Fruit fly (Drosophila melanogaster) whole organism, wandering third instar larva: Measurements from ENCODE around the gene Apoltp.

Experiments
- GATAd ChIP-seq: sonication (Bioruptor generic); optimal IDR thresholded peaks from 2 replicates; lab custom pipeline; 2016; ENCODE audit warnings: missing biosample characterization, missing genetic modification characterization
- Hnf4 ChIP-seq: fragments of 200-800 bp; sonication (Bioruptor generic); optimal IDR thresholded peaks from 2 replicates; lab custom pipeline; 2016; ENCODE audit warnings: missing biosample characterization, mild to moderate bottlenecking, missing genetic modification characterization
- dl ChIP-seq, 2 experiments: fragments of 175-275, 200-275 bp in 1 of 2; fragments of 200-275 bp in 1 of 2; sonication (Bioruptor generic); optimal IDR thresholded peaks; lab custom pipeline; 2018; ENCODE audit warnings: mild to moderate bottlenecking in 2 of 2, missing biosample characterization in 2 of 2, missing genetic modification characterization in 2 of 2, moderate library complexity in 2 of 2; ENCODE audit not compliant: partially characterized antibody in 2 of 2, insufficient read depth in 1 of 2
- dmrt93B ChIP-seq: fragments of 200-800 bp; sonication (Bioruptor generic); optimal IDR thresholded peaks from 2 replicates; lab custom pipeline; 2018; ENCODE audit warnings: missing biosample characterization, mild to moderate bottlenecking, missing genetic modification characterization
- fru ChIP-seq: fragments of 200-800 bp; sonication (Bioruptor generic); optimal IDR thresholded peaks from 3 replicates; lab custom pipeline; 2016; ENCODE audit warnings: missing biosample characterization, mild to moderate bottlenecking, missing genetic modification characterization
- lola ChIP-seq: fragments of >200 bp; optimal IDR thresholded peaks from 2 replicates; lab custom pipeline; 2017; ENCODE audit warnings: missing biosample characterization, missing genetic modification characterization
- pan ChIP-seq: fragments of >200 bp; optimal IDR thresholded peaks from 2 replicates; lab custom pipeline; 2017

DNA sequence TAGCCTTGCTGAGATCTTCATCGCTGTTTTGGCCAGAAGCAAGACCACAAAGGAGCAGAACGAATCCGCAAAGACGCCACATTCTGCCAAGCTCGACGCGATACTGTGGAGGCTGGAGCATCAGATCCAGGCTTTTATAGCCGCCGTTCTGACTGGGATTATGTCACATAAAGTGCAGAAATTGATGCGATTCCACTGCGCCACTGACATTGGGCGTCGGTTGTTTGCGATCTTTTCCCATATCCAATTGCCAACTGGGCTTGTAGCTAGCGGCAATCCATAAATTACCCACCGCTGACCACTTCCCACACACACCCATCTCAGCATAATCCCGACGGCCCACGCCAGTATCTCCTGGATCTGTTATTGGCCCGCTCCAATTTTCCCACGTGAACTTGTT lies 33.2 kb upstream of the Apoltp start, which contains the start of gene CG4382:
- no peak for TF ChIP-seq dl (GFP tag; optimal IDR thresholded peaks at IDR 0.05; lab: Kevin White, UChicago; ENCODE audit: insufficient read depth in 1 of 2, partially characterized antibody in 2 of 2)
- no peak for TF ChIP-seq fru
- TF ChIP-seq GATAd, result no peak
- TF ChIP-seq pan (lab: Kevin White, UChicago), result no peak
- no peak for TF ChIP-seq dmrt93B (GFP tag; lab: Kevin White, UChicago)
- no peak for TF ChIP-seq lola
- no peak for TF ChIP-seq Hnf4 (GFP tag; lab: Kevin White, UChicago)
